Worm (Caenorhabditis elegans): ENCODE data around the gene chil-6.

DNA sequence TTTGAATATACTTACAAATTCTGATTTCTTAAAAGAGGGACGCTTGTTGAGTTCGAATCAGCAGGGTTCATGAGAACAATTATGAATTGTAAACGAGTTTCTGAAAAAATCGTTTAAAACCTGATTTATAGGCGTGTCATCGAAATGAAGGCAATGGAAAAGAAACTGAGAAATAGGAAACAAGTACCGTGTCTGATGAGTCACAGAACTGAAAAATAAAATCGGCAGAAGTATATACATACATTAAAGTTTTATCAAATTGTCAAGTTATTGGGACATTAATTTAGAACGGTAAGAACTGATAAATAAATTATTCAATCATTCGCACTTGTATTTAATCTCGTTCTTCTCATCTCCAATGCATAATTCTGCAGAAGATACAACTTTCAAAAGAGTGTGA is 12.5 kb downstream of the chil-6 start, which contains the start of gene chil-9:
- TF ChIP-seq ama-1 (optimal IDR thresholded peaks at IDR 0.05) = no peak
- TF ChIP-seq pes-1 (GFP tag; IDR thresholded peaks at IDR 0.05) = no peak
- no peak for TF ChIP-seq flt-1 (GFP tag; IDR thresholded peaks at IDR 0.05)
- no peak for TF ChIP-seq tra-4 (tag; optimal IDR thresholded peaks at IDR 0.05)
- no peak for TF ChIP-seq ets-7 (tag; optimal IDR thresholded peaks at IDR 0.05)
- no peak for TF ChIP-seq scrt-1 (GFP tag; IDR thresholded peaks at IDR 0.05)
- no peak for TF ChIP-seq hnd-1 (tag; optimal IDR thresholded peaks at IDR 0.05)
- TF ChIP-seq B0310.2 (tag; optimal IDR thresholded peaks at IDR 0.05) = no peak
- TF ChIP-seq hmg-4 (GFP tag; optimal IDR thresholded peaks at IDR 0.05) = no peak
- TF ChIP-seq ceh-13 (GFP tag; optimal IDR thresholded peaks at IDR 0.05) = no peak
- no peak for TF ChIP-seq ceh-36 (tag; optimal IDR thresholded peaks at IDR 0.05)
- TF ChIP-seq hmbx-1 (tag; optimal IDR thresholded peaks at IDR 0.05) = no peak
- no peak for TF ChIP-seq sea-1 (GFP tag; conservative IDR thresholded peaks at IDR 0.05)
- TF ChIP-seq aly-1 (tag; optimal IDR thresholded peaks at IDR 0.05) = no peak
